Worm (Caenorhabditis elegans): Measurements from ENCODE around the gene M57.2.
A peak's percentile ranks its signal among the peaks of the same experiment; 100 is the strongest.

The M57.2 gene

DNA sequence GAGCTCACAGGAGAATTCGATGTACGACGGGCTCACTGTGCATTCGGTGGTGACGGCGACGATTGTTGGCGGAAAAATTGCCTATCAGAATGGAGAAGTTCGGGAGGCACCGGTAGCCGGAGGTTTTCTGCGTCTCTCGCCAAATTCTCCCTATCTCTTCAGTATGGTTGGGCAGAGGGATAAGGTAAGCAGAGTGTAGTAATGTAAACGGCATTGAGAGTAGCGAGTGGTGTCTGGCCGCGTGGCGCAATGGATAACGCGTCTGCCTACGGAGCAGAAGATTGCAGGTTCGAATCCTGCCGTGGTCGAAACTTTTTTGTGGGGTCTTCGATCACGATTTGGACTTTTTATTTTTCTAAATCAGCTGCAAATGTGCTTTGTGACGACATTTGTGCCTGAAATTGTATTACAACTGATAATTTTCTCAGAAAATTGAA is 2.6 kb upstream of the M57.2 start (continued):
- peak; percentile 24; the same call in 1 of the 2 replicates for TF ChIP-seq ekl-4 (GFP tag; IDR thresholded peaks at IDR 0.05)
- TF ChIP-seq hrde-1 (tag; optimal IDR thresholded peaks at IDR 0.05; ENCODE audit: borderline replicate concordance): peak; percentile 48
- TF ChIP-seq C17E4.6 (GFP tag; IDR thresholded peaks at IDR 0.05): no peak
- 0 out of 2 replicates have a peak, but pooled peaks have one; percentile 36 for TF ChIP-seq egrh-3 (GFP tag; IDR thresholded peaks at IDR 0.05)
- TF ChIP-seq lin-26 (GFP tag; IDR thresholded peaks at IDR 0.05): peak; percentile 94
- TF ChIP-seq mxl-1 (tag; optimal IDR thresholded peaks at IDR 0.05): peak; percentile 45
- peak; percentile 77; the same call in 1 of the 2 replicates for TF ChIP-seq Y95B8A.8 (GFP tag; IDR thresholded peaks at IDR 0.05)
- TF ChIP-seq egl-44 (GFP tag; IDR thresholded peaks at IDR 0.05): peak; percentile 64; the same call in 1 of the 2 replicates
- TF ChIP-seq F49E8.2 (tag; optimal IDR thresholded peaks at IDR 0.05; ENCODE audit: insufficient read depth): peak; percentile 59
- TF ChIP-seq snpc-1.3 (tag; optimal IDR thresholded peaks at IDR 0.05; ENCODE audit: insufficient read depth): peak; percentile 19
- peak; percentile 57 for TF ChIP-seq F57A8.1 (GFP tag; optimal IDR thresholded peaks at IDR 0.05)
- no peak for TF ChIP-seq let-526 (GFP tag; IDR thresholded peaks at IDR 0.05)
- peak; percentile 47 for TF ChIP-seq ztf-18 (tag; optimal IDR thresholded peaks at IDR 0.05)
- TF ChIP-seq K11D2.4 (GFP tag; IDR thresholded peaks at IDR 0.05): 0 out of 2 replicates have a peak, but pooled peaks have one; percentile 28
- TF ChIP-seq B0336.3 (GFP tag; IDR thresholded peaks at IDR 0.05): 0 out of 2 replicates have a peak, but pooled peaks have one; percentile 20
- peak; percentile 33 for TF ChIP-seq F10E7.11 (tag; optimal IDR thresholded peaks at IDR 0.05)
- TF ChIP-seq lag-1 (GFP tag; IDR thresholded peaks at IDR 0.05): no peak
- TF ChIP-seq attf-3 (GFP tag; conservative IDR thresholded peaks at IDR 0.05): peak; percentile 41; the same call in 1 of the 2 replicates
- 0 out of 2 replicates have a peak, but pooled peaks have one; percentile 6 for TF ChIP-seq bed-2 (GFP tag; IDR thresholded peaks at IDR 0.05)
- peak; percentile 27 for TF ChIP-seq K12H6.12 (tag; optimal IDR thresholded peaks at IDR 0.05)
- TF ChIP-seq zfh-2 (GFP tag; conservative IDR thresholded peaks at IDR 0.05): peak; percentile 76
- peak; percentile 33 for TF ChIP-seq T07F8.4 (tag; optimal IDR thresholded peaks at IDR 0.05)
- TF ChIP-seq Y53G8AR.9 (GFP tag; conservative IDR thresholded peaks at IDR 0.05): no peak
- 0 out of 2 replicates have a peak, but pooled peaks have one; percentile 23 for TF ChIP-seq Y56A3A.18 (GFP tag; IDR thresholded peaks at IDR 0.05)
- TF ChIP-seq ztf-26 (tag; optimal IDR thresholded peaks at IDR 0.05): peak; percentile 69
- peak; percentile 51 for TF ChIP-seq D2030.7 (GFP tag; IDR thresholded peaks at IDR 0.05)
- TF ChIP-seq die-1 (tag; optimal IDR thresholded peaks at IDR 0.05): peak; percentile 77
- TF ChIP-seq ccch-3 (GFP tag; optimal IDR thresholded peaks at IDR 0.05): no peak
- TF ChIP-seq ceh-100 (GFP tag; IDR thresholded peaks at IDR 0.05): peak; percentile 45
- peak; percentile 57 for TF ChIP-seq rcor-1 (GFP tag; IDR thresholded peaks at IDR 0.05)
- 0 out of 2 replicates have a peak, but pooled peaks have one; percentile 27 for TF ChIP-seq B0019.2 (GFP tag; conservative IDR thresholded peaks at IDR 0.05)
- 0 out of 2 replicates have a peak, but pooled peaks have one; percentile 21 for TF ChIP-seq ceh-91 (GFP tag; IDR thresholded peaks at IDR 0.05)
- TF ChIP-seq madf-6 (GFP tag; IDR thresholded peaks at IDR 0.05): peak; percentile 59
- TF ChIP-seq somi-1 (GFP tag; optimal IDR thresholded peaks at IDR 0.05): no peak
- no peak for TF ChIP-seq nhr-179 (tag; optimal IDR thresholded peaks at IDR 0.05)
- peak; percentile 86 for TF ChIP-seq nfyb-1 (GFP tag; IDR thresholded peaks at IDR 0.05)
- TF ChIP-seq F23B12.7 (tag; optimal IDR thresholded peaks at IDR 0.05; ENCODE audit: insufficient read depth): peak; percentile 43
- TF ChIP-seq chd-7 (tag; optimal IDR thresholded peaks at IDR 0.05): peak; percentile 60
- peak; percentile 71 for TF ChIP-seq hmg-1.2 (GFP tag; IDR thresholded peaks at IDR 0.05)
- TF ChIP-seq lsy-27 (tag; optimal IDR thresholded peaks at IDR 0.05; ENCODE audit: borderline replicate concordance, insufficient read depth): no peak
- 0 out of 2 replicates have a peak, but pooled peaks have one; percentile 46 for TF ChIP-seq madf-3 (GFP tag; IDR thresholded peaks at IDR 0.05)
- TF ChIP-seq tbp1 (GFP tag; optimal IDR thresholded peaks at IDR 0.05): peak; percentile 93
- no peak for TF ChIP-seq ama-1 (optimal IDR thresholded peaks at IDR 0.05)
- peak; percentile 4 to 22 for TF ChIP-seq ama-1 (GFP tag; optimal IDR thresholded peaks at IDR 0.05)
- TF ChIP-seq attf-6 (GFP tag; IDR thresholded peaks at IDR 0.05): 0 out of 2 replicates have a peak, but pooled peaks have one; percentile 55
- peak; percentile 68 for TF ChIP-seq attf-5 (GFP tag; optimal IDR thresholded peaks at IDR 0.05)
- peak; percentile 79 for TF ChIP-seq ZK185.1 (tag; optimal IDR thresholded peaks at IDR 0.05; ENCODE audit: poor library complexity, severe bottlenecking)
